Fruit fly (Drosophila melanogaster): Measurements from ENCODE around the gene RNaseX25.

The RNaseX25 gene

dm6 chr3L:7983602-7984223 lies 13.3 kb downstream of the RNaseX25 start:
- no peak for TF ChIP-seq cnc (optimal IDR thresholded peaks at IDR 0.05)
- no peak for TF ChIP-seq CG7045 (GFP tag; optimal IDR thresholded peaks at IDR 0.05)
- TF ChIP-seq cic (GFP tag; optimal IDR thresholded peaks at IDR 0.05) = no peak
- TF ChIP-seq tj (GFP tag; optimal IDR thresholded peaks at IDR 0.05) = no peak
- no peak for TF ChIP-seq bab1 (GFP tag; optimal IDR thresholded peaks at IDR 0.05)
- no peak for TF ChIP-seq CG7101 (tag; optimal IDR thresholded peaks at IDR 0.05)
- no peak for TF ChIP-seq toe (GFP tag; optimal IDR thresholded peaks at IDR 0.05)
- TF ChIP-seq CG12768 (GFP tag; optimal IDR thresholded peaks at IDR 0.05) = no peak
- no peak for TF ChIP-seq Mnt (GFP tag; optimal IDR thresholded peaks at IDR 0.05)

- TF ChIP-seq cic (GFP tag; optimal IDR thresholded peaks at IDR 0.05) (no peak), Clk (GFP tag; optimal IDR thresholded peaks at IDR 0.05) (no peak), CG5204 (GFP tag; optimal IDR thresholded peaks at IDR 0.05) (no peak), Hr96 (GFP tag; optimal IDR thresholded peaks at IDR 0.05) (no peak)
Measured at dm6 chr3L:7984623-7985237, 14.3 kb downstream of the RNaseX25 start.

dm6 chr3L:7988401-7988800 lies 18.0 kb downstream of the RNaseX25 start:
- TF ChIP-seq CG14711 (tag; optimal IDR thresholded peaks at IDR 0.05) = no peak
- no peak for TF ChIP-seq bab1 (GFP tag; optimal IDR thresholded peaks at IDR 0.05)
- no peak for TF ChIP-seq ovo (GFP tag; optimal IDR thresholded peaks at IDR 0.05)
- no peak for TF ChIP-seq CG7045 (GFP tag; optimal IDR thresholded peaks at IDR 0.05)

dm6 chr3L:7988828-7989673 lies 18.7 kb downstream of the RNaseX25 start:
- TF ChIP-seq toe (GFP tag; optimal IDR thresholded peaks at IDR 0.05) (no peak), CG12768 (GFP tag; optimal IDR thresholded peaks at IDR 0.05) (no peak), CG7045 (GFP tag; optimal IDR thresholded peaks at IDR 0.05) (no peak), CG1620 (GFP tag; optimal IDR thresholded peaks at IDR 0.05) (no peak), pad (GFP tag; optimal IDR thresholded peaks at IDR 0.05) (no peak), Clk (GFP tag; optimal IDR thresholded peaks at IDR 0.05) (no peak), CG11617 (GFP tag; optimal IDR thresholded peaks at IDR 0.05) (no peak), Mnt (GFP tag; optimal IDR thresholded peaks at IDR 0.05) (no peak)

dm6 chr3L:7990256-7990655 lies 19.9 kb downstream of the RNaseX25 start:
- no peak for TF ChIP-seq CG33017 (tag; optimal IDR thresholded peaks at IDR 0.05)
- TF ChIP-seq pad (GFP tag; optimal IDR thresholded peaks at IDR 0.05) = no peak
- no peak for TF ChIP-seq bab1 (GFP tag; optimal IDR thresholded peaks at IDR 0.05)
- TF ChIP-seq CG1620 (GFP tag; optimal IDR thresholded peaks at IDR 0.05) = no peak
- no peak for TF ChIP-seq tj (GFP tag; optimal IDR thresholded peaks at IDR 0.05)
- TF ChIP-seq CG14711 (tag; optimal IDR thresholded peaks at IDR 0.05) = no peak
- TF ChIP-seq cnc (optimal IDR thresholded peaks at IDR 0.05) = no peak
- TF ChIP-seq Clk (GFP tag; optimal IDR thresholded peaks at IDR 0.05) = no peak
- TF ChIP-seq CG7101 (tag; optimal IDR thresholded peaks at IDR 0.05) = no peak

dm6 chr3L:7992854-7993253 lies 22.5 kb downstream of the RNaseX25 start:
- TF ChIP-seq CG12768 (GFP tag; optimal IDR thresholded peaks at IDR 0.05) (no peak), cic (GFP tag; optimal IDR thresholded peaks at IDR 0.05) (no peak), CG11617 (GFP tag; optimal IDR thresholded peaks at IDR 0.05) (no peak), pad (GFP tag; optimal IDR thresholded peaks at IDR 0.05) (no peak), Mnt (GFP tag; optimal IDR thresholded peaks at IDR 0.05) (no peak), cnc (optimal IDR thresholded peaks at IDR 0.05) (no peak), CG5204 (GFP tag; optimal IDR thresholded peaks at IDR 0.05) (no peak), toe (GFP tag; optimal IDR thresholded peaks at IDR 0.05) (no peak), Hr96 (GFP tag; optimal IDR thresholded peaks at IDR 0.05) (no peak), CG33017 (tag; optimal IDR thresholded peaks at IDR 0.05) (no peak), ovo (GFP tag; optimal IDR thresholded peaks at IDR 0.05) (no peak), bab1 (GFP tag; optimal IDR thresholded peaks at IDR 0.05) (no peak)

- no peak for TF ChIP-seq pad (GFP tag; optimal IDR thresholded peaks at IDR 0.05)
- TF ChIP-seq kay (GFP tag; ENCODE audit: borderline replicate concordance) = no peak
- TF ChIP-seq CG7045 (GFP tag; optimal IDR thresholded peaks at IDR 0.05) = no peak
- TF ChIP-seq CG5204 (GFP tag; optimal IDR thresholded peaks at IDR 0.05) = no peak
- no peak for TF ChIP-seq ovo (GFP tag; optimal IDR thresholded peaks at IDR 0.05)
- no peak for TF ChIP-seq Crg-1 (GFP tag; optimal IDR thresholded peaks at IDR 0.05)
- TF ChIP-seq toe (GFP tag; optimal IDR thresholded peaks at IDR 0.05) = no peak
- TF ChIP-seq CG12768 (GFP tag; optimal IDR thresholded peaks at IDR 0.05) = no peak
- TF ChIP-seq cnc (optimal IDR thresholded peaks at IDR 0.05) = no peak
- TF ChIP-seq CG14711 (tag; optimal IDR thresholded peaks at IDR 0.05) = no peak
- no peak for TF ChIP-seq Hr96 (GFP tag; optimal IDR thresholded peaks at IDR 0.05)
- no peak for TF ChIP-seq Mnt (GFP tag; optimal IDR thresholded peaks at IDR 0.05)
- TF ChIP-seq CG33017 (tag; optimal IDR thresholded peaks at IDR 0.05) = no peak
- no peak for TF ChIP-seq CG11617 (GFP tag; optimal IDR thresholded peaks at IDR 0.05)
- no peak for TF ChIP-seq CG1620 (GFP tag; optimal IDR thresholded peaks at IDR 0.05)
Measured at dm6 chr3L:7993570-7994319, 23.4 kb downstream of the RNaseX25 start.
